Worm (Caenorhabditis elegans): ENCODE data around the gene hot-9.
"Not testable (repeated sequence)": the region's sequence is repeated elsewhere in the genome, so short reads cannot be mapped to it uniquely, and the experiment has no call there.

The hot-9 gene

ce11 chrIV:5025646-5026045, 19.6 kb downstream of the hot-9 start, which contains the start of gene C09B9.85:
C09B9.85 (minus strand) TSS chrIV:5025746.
- TF ChIP-seq dao-5 (tag; optimal IDR thresholded peaks at IDR 0.05), result no peak
- no peak for TF ChIP-seq him-1 (tag; optimal IDR thresholded peaks at IDR 0.05)
- TF ChIP-seq W03F9.2 (tag; optimal IDR thresholded peaks at IDR 0.05), result no peak

ce11 chrIV:5020533-5020932, 24.8 kb downstream of the hot-9 start, which contains the start of gene T28H11.8:
T28H11.8 (minus strand) TSS chrIV:5020633.
- TF ChIP-seq him-1 (tag; optimal IDR thresholded peaks at IDR 0.05), result no peak
- no peak for TF ChIP-seq W03F9.2 (tag; optimal IDR thresholded peaks at IDR 0.05)
- no peak for TF ChIP-seq dao-5 (tag; optimal IDR thresholded peaks at IDR 0.05)

- not testable (repeated sequence) for TF ChIP-seq W03F9.2, dao-5, him-1 (tag; optimal IDR thresholded peaks at IDR 0.05)
These were observed 28.2 kb downstream of the hot-9 start, which contains the start of gene T28H11.7 for ce11 chrIV:5017075-5017474. T28H11.7 (minus strand) TSS chrIV:5017175.

- TF ChIP-seq him-1, dao-5, W03F9.2 (tag; optimal IDR thresholded peaks at IDR 0.05): not testable (repeated sequence)
These were observed 28.8 kb downstream of the hot-9 start, which contains the start of gene ssq-4 for ce11 chrIV:5016461-5016860. ssq-4 (plus strand) TSS chrIV:5016479.

ce11 chrIV:5012241-5012640, 33.0 kb downstream of the hot-9 start, which contains the start of gene srm-1:
srm-1 (plus strand) TSS chrIV:5012541.
- TF ChIP-seq him-1 (tag; optimal IDR thresholded peaks at IDR 0.05) (no peak), dao-5 (tag; optimal IDR thresholded peaks at IDR 0.05) (no peak), W03F9.2 (tag; optimal IDR thresholded peaks at IDR 0.05) (no peak)

- no peak for TF ChIP-seq him-1 (tag; optimal IDR thresholded peaks at IDR 0.05)
- no peak for TF ChIP-seq W03F9.2 (tag; optimal IDR thresholded peaks at IDR 0.05)
- no peak for TF ChIP-seq dao-5 (tag; optimal IDR thresholded peaks at IDR 0.05)
These were observed 36.9 kb downstream of the hot-9 start, which contains the start of gene srm-2 for ce11 chrIV:5008378-5008777. srm-2 (plus strand) TSS chrIV:5008678.

- TF ChIP-seq W03F9.2 (tag; optimal IDR thresholded peaks at IDR 0.05), result no peak
- no peak for TF ChIP-seq him-1 (tag; optimal IDR thresholded peaks at IDR 0.05)
- no peak for TF ChIP-seq dao-5 (tag; optimal IDR thresholded peaks at IDR 0.05)
These were observed 40.1 kb downstream of the hot-9 start for ce11 chrIV:5005154-5005553.

ce11 chrIV:5002448-5002847, 42.8 kb downstream of the hot-9 start, which contains the start of gene pes-1:
pes-1 (plus strand) TSS chrIV:5002748.
- TF ChIP-seq dao-5 (tag; optimal IDR thresholded peaks at IDR 0.05) (no peak), him-1 (tag; optimal IDR thresholded peaks at IDR 0.05) (no peak), W03F9.2 (tag; optimal IDR thresholded peaks at IDR 0.05) (no peak)

ce11 chrIV:4996956-4997355, 48.3 kb downstream of the hot-9 start:
- TF ChIP-seq him-1 (tag; optimal IDR thresholded peaks at IDR 0.05) (no peak), dao-5 (tag; optimal IDR thresholded peaks at IDR 0.05) (no peak), W03F9.2 (tag; optimal IDR thresholded peaks at IDR 0.05) (no peak)

ce11 chrIV:4995842-4996241, 49.4 kb downstream of the hot-9 start, which contains the start of gene ssq-2:
ssq-2 (plus strand) TSS chrIV:4996142.
- no peak for TF ChIP-seq W03F9.2 (tag; optimal IDR thresholded peaks at IDR 0.05)

ce11 chrIV:4993128-4993527, 52.2 kb downstream of the hot-9 start:
- TF ChIP-seq W03F9.2 (tag; optimal IDR thresholded peaks at IDR 0.05) (no peak), him-1 (tag; optimal IDR thresholded peaks at IDR 0.05) (no peak), dao-5 (tag; optimal IDR thresholded peaks at IDR 0.05) (no peak)

- TF ChIP-seq W03F9.2 (tag; optimal IDR thresholded peaks at IDR 0.05), result no peak
- no peak for TF ChIP-seq dao-5 (tag; optimal IDR thresholded peaks at IDR 0.05)
- no peak for TF ChIP-seq him-1 (tag; optimal IDR thresholded peaks at IDR 0.05)
These were observed 53.2 kb downstream of the hot-9 start, which contains the start of gene str-162 for ce11 chrIV:4992089-4992488. str-162 (plus strand) TSS chrIV:4992389.
